Worm (Caenorhabditis elegans) whole organism, late embryonic: ENCODE data around the gene cey-4.

Experiments used
- C08G9.2 ChIP-seq: sonication (generic microtip); optimal IDR thresholded peaks from 2 replicates; lab custom pipeline; 2016; ENCODE audit warnings: mild to moderate bottlenecking, missing genetic modification characterization, moderate library complexity, missing compliant biosample characterization
- C38D4.7 ChIP-seq: fragments of 200-800 bp; sonication (Bioruptor generic); optimal IDR thresholded peaks from 2 replicates; lab custom pipeline; 2018; ENCODE audit warnings: mild to moderate bottlenecking, missing genetic modification characterization, moderate library complexity, missing compliant biosample characterization
- K09A11.1 ChIP-seq: sonication (generic microtip); optimal IDR thresholded peaks from 2 replicates; lab custom pipeline; 2017; ENCODE audit warnings: antibody characterized with exemption, mild to moderate bottlenecking, missing genetic modification characterization, missing compliant biosample characterization; ENCODE audit not compliant: insufficient read depth
- T23F11.4 ChIP-seq: fragments of 200-800 bp; sonication (Bioruptor generic); optimal IDR thresholded peaks from 2 replicates; lab custom pipeline; 2018; ENCODE audit warnings: mild to moderate bottlenecking, missing genetic modification characterization, missing compliant biosample characterization
- Y22D7AL.16 ChIP-seq: sonication (generic microtip); optimal IDR thresholded peaks from 2 replicates; lab custom pipeline; 2016; ENCODE audit warnings: missing genetic modification characterization, missing compliant biosample characterization
- ahr-1 ChIP-seq: sonication (generic microtip); optimal IDR thresholded peaks from 2 replicates; lab custom pipeline; 2016; ENCODE audit warnings: missing genetic modification characterization, missing compliant biosample characterization
- ceh-18 ChIP-seq: sonication (generic microtip); optimal IDR thresholded peaks from 2 replicates; lab custom pipeline; 2016; ENCODE audit warnings: missing genetic modification characterization, missing compliant biosample characterization
- ceh-24 ChIP-seq: sonication (generic microtip); optimal IDR thresholded peaks from 2 replicates; lab custom pipeline; 2016; ENCODE audit warnings: mild to moderate bottlenecking, missing genetic modification characterization, missing compliant biosample characterization
- ceh-34 ChIP-seq: sonication (generic microtip); optimal IDR thresholded peaks from 2 replicates; lab custom pipeline; 2016; ENCODE audit warnings: mild to moderate bottlenecking, missing genetic modification characterization, missing compliant biosample characterization
- ceh-48 ChIP-seq: sonication (generic microtip); optimal IDR thresholded peaks from 2 replicates; lab custom pipeline; 2016; ENCODE audit warnings: missing genetic modification characterization, inconsistent platforms, missing compliant biosample characterization
- dve-1 ChIP-seq: sonication (generic microtip); optimal IDR thresholded peaks from 2 replicates; lab custom pipeline; 2017; ENCODE audit warnings: antibody characterized with exemption, mild to moderate bottlenecking, missing genetic modification characterization, missing compliant biosample characterization
- elt-2 ChIP-seq: sonication (generic microtip); optimal IDR thresholded peaks from 2 replicates; lab custom pipeline; 2016; ENCODE audit warnings: missing genetic modification reagents, missing genetic modification characterization, missing compliant biosample characterization
- elt-4 ChIP-seq: sonication (generic microtip); optimal IDR thresholded peaks from 2 replicates; lab custom pipeline; 2016; ENCODE audit warnings: missing genetic modification characterization, missing compliant biosample characterization
- eyg-1 ChIP-seq: sonication (generic microtip); optimal IDR thresholded peaks from 2 replicates; lab custom pipeline; 2016; ENCODE audit warnings: missing genotype, missing genetic modification characterization, missing compliant biosample characterization
- fkh-6 ChIP-seq: sonication (generic microtip); optimal IDR thresholded peaks from 2 replicates; lab custom pipeline; 2016; ENCODE audit warnings: missing genetic modification characterization, missing compliant biosample characterization
- gmeb-2 ChIP-seq: sonication (generic microtip); optimal IDR thresholded peaks from 2 replicates; lab custom pipeline; 2016; ENCODE audit warnings: missing genetic modification characterization, inconsistent platforms, missing compliant biosample characterization
- hlh-30 ChIP-seq: sonication (generic microtip); optimal IDR thresholded peaks from 2 replicates; lab custom pipeline; 2017; ENCODE audit warnings: antibody characterized with exemption, missing genetic modification characterization, missing compliant biosample characterization; ENCODE audit not compliant: insufficient read depth
- hlh-8 ChIP-seq: sonication (generic microtip); optimal IDR thresholded peaks from 2 replicates; lab custom pipeline; 2016; ENCODE audit warnings: missing genotype, missing genetic modification characterization, missing compliant biosample characterization
- lim-6 ChIP-seq: sonication (generic microtip); optimal IDR thresholded peaks from 2 replicates; lab custom pipeline; 2016; ENCODE audit warnings: missing genetic modification characterization, missing compliant biosample characterization
- madf-2 ChIP-seq: sonication (generic microtip); optimal IDR thresholded peaks from 2 replicates; lab custom pipeline; 2017; ENCODE audit warnings: missing genetic modification characterization, missing compliant biosample characterization
- mec-3 ChIP-seq: sonication (generic microtip); optimal IDR thresholded peaks from 2 replicates; lab custom pipeline; 2016; ENCODE audit warnings: borderline replicate concordance, missing genetic modification characterization, missing compliant biosample characterization
- nhr-11 ChIP-seq: fragments of 150-350 bp; optimal IDR thresholded peaks from 2 replicates; lab custom pipeline; 2014; ENCODE audit warnings: missing biosample characterization, missing genetic modification characterization
- odd-2 ChIP-seq: sonication (generic microtip); optimal IDR thresholded peaks from 2 replicates; lab custom pipeline; 2017; ENCODE audit warnings: antibody characterized with exemption, mild to moderate bottlenecking, missing genetic modification characterization, missing compliant biosample characterization
- pat-9 ChIP-seq: fragments of 200-800 bp; sonication (Bioruptor generic); optimal IDR thresholded peaks from 2 replicates; lab custom pipeline; 2018; ENCODE audit warnings: mild to moderate bottlenecking, missing genetic modification characterization, moderate library complexity, missing compliant biosample characterization
- pha-2 ChIP-seq: sonication (generic microtip); optimal IDR thresholded peaks from 2 replicates; lab custom pipeline; 2017; ENCODE audit warnings: mild to moderate bottlenecking, missing genetic modification characterization, missing compliant biosample characterization
- pqm-1 ChIP-seq: sonication (generic microtip); optimal IDR thresholded peaks from 2 replicates; lab custom pipeline; 2016; ENCODE audit warnings: missing genetic modification characterization, missing compliant biosample characterization
- sdc-2 ChIP-seq: sonication (generic microtip); optimal IDR thresholded peaks from 2 replicates; lab custom pipeline; 2016; ENCODE audit warnings: missing genotype, missing genetic modification characterization, missing compliant biosample characterization
- sox-2 ChIP-seq: fragments of 200-800 bp; sonication (Bioruptor generic); IDR thresholded peaks from 2 replicates; pipeline ENCODE4 v1.3.6; 2022; ENCODE audit warnings: missing genetic modification reagents, missing genetic modification characterization, missing compliant biosample characterization
- sox-4 ChIP-seq: sonication (generic microtip); optimal IDR thresholded peaks from 2 replicates; lab custom pipeline; 2017; ENCODE audit warnings: mild to moderate bottlenecking, missing genetic modification characterization, inconsistent platforms, missing compliant biosample characterization
- syd-9 ChIP-seq: sonication (generic microtip); optimal IDR thresholded peaks from 2 replicates; lab custom pipeline; 2016; ENCODE audit warnings: mild to moderate bottlenecking, missing genetic modification characterization, moderate library complexity, missing compliant biosample characterization
- tbx-7 ChIP-seq: sonication (generic microtip); optimal IDR thresholded peaks from 2 replicates; lab custom pipeline; 2016; ENCODE audit warnings: missing genotype, missing genetic modification characterization, missing compliant biosample characterization
- unc-3 ChIP-seq, 2 experiments: fragments of 200-800 bp in 1 of 2; sonication (Bioruptor generic) in 1 of 2; sonication (generic microtip) in 1 of 2; conservative IDR thresholded peaks in 1 of 2; optimal IDR thresholded peaks in 1 of 2; 2 replicates each; pipeline versions ENCODE4 v1.3.6 to Lab custom; 2016 to 2022; ENCODE audit warnings: missing compliant biosample characterization in 2 of 2, missing genetic modification characterization in 2 of 2, missing genetic modification reagents in 1 of 2
- unc-42 ChIP-seq: sonication (generic microtip); optimal IDR thresholded peaks from 2 replicates; lab custom pipeline; 2016; ENCODE audit warnings: missing genotype, missing genetic modification characterization, missing compliant biosample characterization
- unc-55 ChIP-seq: sonication (generic microtip); optimal IDR thresholded peaks from 2 replicates; lab custom pipeline; 2017; ENCODE audit warnings: missing biosample characterization, missing genetic modification reagents, missing genetic modification characterization
- unc-86 ChIP-seq: sonication (generic microtip); optimal IDR thresholded peaks from 2 replicates; lab custom pipeline; 2016; ENCODE audit warnings: missing genetic modification characterization, missing compliant biosample characterization
- ztf-16 ChIP-seq: sonication (generic microtip); optimal IDR thresholded peaks from 2 replicates; lab custom pipeline; 2017; ENCODE audit warnings: missing genetic modification characterization, missing compliant biosample characterization

The cey-4 gene

ce11 chrIII:10844873-10845272 lies 23.6 kb downstream of the cey-4 start, which contains the start of gene pde-12 (continued):
- TF ChIP-seq elt-2 (tag; lab: Kevin White, UChicago), result peak; percentile 33
- no peak for TF ChIP-seq fkh-6
- no peak for TF ChIP-seq ceh-34 (tag; lab: Kevin White, UChicago)
- TF ChIP-seq pha-2 (tag; lab: Kevin White, UChicago), result no peak
- TF ChIP-seq eyg-1 (tag; lab: Kevin White, UChicago), result no peak
- TF ChIP-seq, all 69 proteins: peak for 7

DNA sequence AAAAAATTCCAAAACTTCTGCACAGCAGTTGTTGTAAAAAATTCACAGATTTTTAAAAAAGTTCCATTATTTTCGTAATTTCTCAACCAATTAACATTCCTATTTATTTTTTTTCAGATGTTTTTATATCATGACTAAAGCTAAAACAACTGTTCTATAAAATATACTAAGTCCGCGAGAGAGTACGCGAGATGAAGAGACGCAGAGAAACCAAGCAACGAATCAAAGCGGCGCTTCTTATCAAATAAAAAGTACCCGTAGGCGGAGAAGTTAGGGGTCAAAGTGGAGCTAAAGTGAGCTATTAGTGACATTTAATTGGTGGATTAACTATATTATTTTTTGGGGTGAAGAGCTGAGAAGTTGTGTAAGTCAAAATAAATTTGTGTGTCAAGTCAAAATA lies 35.9 kb downstream of the cey-4 start, which contains the start of gene sbsp-1:
TSS of gene sbsp-1 (plus strand) at position 301 of the 400 bp plus-strand sequence.
- TF ChIP-seq unc-55 (GFP tag; lab: Kevin White, UChicago), result no peak
- no peak for TF ChIP-seq dve-1 (tag; lab: Kevin White, UChicago)
- no peak for TF ChIP-seq unc-86 (tag; lab: Kevin White, UChicago)
- TF ChIP-seq nhr-11 (tag; lab: Kevin White, UChicago), result no peak
- no peak for TF ChIP-seq unc-42
- no peak for TF ChIP-seq sdc-2 (tag; lab: Kevin White, UChicago)
- no peak for TF ChIP-seq hlh-30 (tag; lab: Kevin White, UChicago)

- TF ChIP-seq hlh-30 (tag; lab: Kevin White, UChicago) (no peak), pqm-1 (tag; lab: Kevin White, UChicago) (no peak), ztf-16 (tag; lab: Kevin White, UChicago) (no peak), C08G9.2 (tag; lab: Kevin White, UChicago) (no peak), sox-2 (no peak)
These were observed 37.0 kb downstream of the cey-4 start for ce11 chrIII:10831483-10831882.

DNA sequence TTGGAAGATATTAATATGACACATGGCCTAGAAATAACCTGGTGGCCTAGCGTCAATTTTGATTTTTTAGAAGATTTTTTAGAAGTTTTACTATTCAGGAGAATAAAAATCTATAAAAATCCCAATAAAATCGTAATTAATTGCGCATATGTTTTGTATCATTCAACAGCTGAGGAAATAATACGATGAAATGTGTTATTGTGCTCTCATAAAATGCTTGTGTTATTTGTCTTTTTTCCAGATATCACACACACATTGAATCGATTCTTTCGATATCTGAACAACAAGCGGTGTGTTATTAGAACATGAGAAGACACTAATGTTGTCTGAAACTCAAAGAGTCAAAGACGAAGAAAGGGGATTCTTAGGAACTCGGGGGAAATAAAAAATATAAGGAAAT lies 43.4 kb downstream of the cey-4 start:
- TF ChIP-seq fkh-6, result no peak
- no peak for TF ChIP-seq odd-2
- TF ChIP-seq, all 69 proteins: peak for 0

ce11 chrIII:10824206-10824605 lies 44.3 kb downstream of the cey-4 start:
- TF ChIP-seq ceh-18 (tag; lab: Kevin White, UChicago), result peak; percentile 44
- TF ChIP-seq ceh-48 (tag; lab: Kevin White, UChicago), result no peak
- no peak for TF ChIP-seq gmeb-2 (tag; lab: Kevin White, UChicago)
- TF ChIP-seq ceh-34 (tag; lab: Kevin White, UChicago), result peak; percentile 35

DNA sequence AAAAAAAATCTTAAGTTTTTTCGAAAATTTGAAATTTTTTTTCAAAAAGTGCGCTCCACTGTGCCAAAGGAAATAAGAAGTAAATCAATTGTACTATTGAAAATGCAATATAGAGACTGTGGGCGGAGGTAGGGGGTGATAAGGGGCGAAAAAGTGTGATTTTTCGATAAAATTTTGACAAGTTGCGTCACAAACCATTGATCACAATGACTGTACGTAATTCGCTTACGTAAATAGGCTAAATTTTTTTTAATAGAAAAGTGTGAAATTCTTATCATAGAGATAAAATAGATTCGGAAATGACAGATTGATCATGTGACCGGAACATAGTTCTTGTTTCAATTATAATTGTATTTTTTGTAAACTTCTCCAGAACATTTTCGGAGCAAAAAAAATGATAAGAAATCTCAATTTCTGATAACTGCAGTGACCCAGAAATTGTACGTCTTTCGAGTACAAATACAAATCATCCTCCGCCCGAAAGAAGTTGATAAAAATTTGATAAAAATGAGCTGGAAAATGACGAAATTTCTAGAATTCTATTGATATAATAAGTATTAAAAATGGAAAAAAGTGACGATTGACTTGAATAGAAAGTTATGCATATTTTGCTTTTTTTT lies 45.9 kb downstream of the cey-4 start:
- TF ChIP-seq mec-3 (tag; lab: Kevin White, UChicago) (no peak), K09A11.1 (tag; lab: Kevin White, UChicago) (no peak), lim-6 (tag; lab: Kevin White, UChicago) (no peak), C38D4.7 (no peak), Y22D7AL.16 (no peak), elt-2 (tag; lab: Kevin White, UChicago) (peak; percentile 63), elt-4 (tag; lab: Kevin White, UChicago) (no peak)

ce11 chrIII:10820592-10821242 lies 47.8 kb downstream of the cey-4 start:
- TF ChIP-seq K09A11.1 (tag; lab: Kevin White, UChicago) (no peak), tbx-7 (tag; lab: Kevin White, UChicago) (no peak), hlh-8 (tag; lab: Kevin White, UChicago) (no peak), syd-9 (tag; lab: Kevin White, UChicago) (no peak), unc-3 (GFP tag; conservative IDR thresholded peaks at IDR 0.05; lab: Robert Waterston, UW) (no peak), unc-3 (tag; optimal IDR thresholded peaks at IDR 0.05; lab: Kevin White, UChicago) (no peak), T23F11.4 (GFP tag; lab: Kevin White, UChicago) (no peak), sox-2 (no peak), sox-4 (tag; lab: Kevin White, UChicago) (no peak), ceh-24 (tag; lab: Kevin White, UChicago) (no peak), madf-2 (tag; lab: Kevin White, UChicago) (no peak), pqm-1 (tag; lab: Kevin White, UChicago) (no peak), pat-9 (no peak), ahr-1 (tag; lab: Kevin White, UChicago) (no peak), C08G9.2 (tag; lab: Kevin White, UChicago) (no peak)
